Worm (Caenorhabditis elegans): ENCODE measurements around the gene prx-19.

Gene prx-19

DNA sequence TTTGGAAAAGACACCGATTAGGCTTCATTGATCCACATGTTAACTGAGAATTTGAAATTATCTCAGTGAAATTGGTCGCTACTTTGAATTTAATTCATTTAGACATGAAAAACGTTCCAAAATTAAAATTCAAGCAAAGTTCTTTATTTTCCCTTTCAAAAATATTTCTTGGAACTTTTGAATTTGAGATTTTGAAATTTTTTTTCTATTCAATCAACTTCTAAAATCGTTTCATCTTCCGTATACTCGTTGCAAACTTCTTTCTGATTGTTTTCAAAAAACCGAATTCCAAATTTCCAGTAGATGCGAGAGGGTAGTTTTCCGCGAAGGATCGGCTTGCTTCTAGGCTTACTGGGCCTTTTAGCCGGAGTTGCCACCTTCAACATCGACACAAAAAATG, 9.5 kb upstream of the prx-19 start, which contains the start of gene pat-2:
Gene pat-2, plus strand, starts transcription at position 301 of the 400 bp plus-strand sequence.
- no peak for TF ChIP-seq mdl-1 (tag; optimal IDR thresholded peaks at IDR 0.05)
- TF ChIP-seq aly-2 (tag; optimal IDR thresholded peaks at IDR 0.05): no peak
- no peak for TF ChIP-seq mab-5 (tag; optimal IDR thresholded peaks at IDR 0.05)
- no peak for TF ChIP-seq ztf-1 (GFP tag; conservative IDR thresholded peaks at IDR 0.05)
- no peak for TF ChIP-seq nhr-23 (tag; optimal IDR thresholded peaks at IDR 0.05)
- TF ChIP-seq nhr-11 (tag; optimal IDR thresholded peaks at IDR 0.05): no peak
- no peak for TF ChIP-seq alr-1 (tag; optimal IDR thresholded peaks at IDR 0.05)
- TF ChIP-seq zag-1 (tag; optimal IDR thresholded peaks at IDR 0.05): no peak
- no peak for TF ChIP-seq nhr-12 (tag; optimal IDR thresholded peaks at IDR 0.05)
- no peak for TF ChIP-seq lin-39 (tag; optimal IDR thresholded peaks at IDR 0.05)
- TF ChIP-seq F13H6.1 (tag; optimal IDR thresholded peaks at IDR 0.05): no peak
- TF ChIP-seq nhr-10 (tag; optimal IDR thresholded peaks at IDR 0.05): no peak
- no peak for TF ChIP-seq gmeb-1 (tag; optimal IDR thresholded peaks at IDR 0.05)
- no peak for TF ChIP-seq R02D3.7 (tag; optimal IDR thresholded peaks at IDR 0.05)
- no peak for TF ChIP-seq unc-39 (tag; optimal IDR thresholded peaks at IDR 0.05)
- TF ChIP-seq blmp-1 (tag; optimal IDR thresholded peaks at IDR 0.05; ENCODE audit: insufficient read depth): no peak
- TF ChIP-seq ZK546.5 (tag; optimal IDR thresholded peaks at IDR 0.05): no peak
- no peak for TF ChIP-seq dmd-4 (tag; optimal IDR thresholded peaks at IDR 0.05)

ce11 chrIII:8815699-8816098, 6.6 kb upstream of the prx-19 start:
- TF ChIP-seq R02D3.7 (tag; optimal IDR thresholded peaks at IDR 0.05): no peak
- no peak for TF ChIP-seq alr-1 (tag; optimal IDR thresholded peaks at IDR 0.05)
- TF ChIP-seq nhr-11 (tag; optimal IDR thresholded peaks at IDR 0.05): no peak
- peak; percentile 45 for TF ChIP-seq nhr-129 (tag; optimal IDR thresholded peaks at IDR 0.05)
- peak; percentile 61 for TF ChIP-seq F13H6.1 (tag; optimal IDR thresholded peaks at IDR 0.05)

DNA sequence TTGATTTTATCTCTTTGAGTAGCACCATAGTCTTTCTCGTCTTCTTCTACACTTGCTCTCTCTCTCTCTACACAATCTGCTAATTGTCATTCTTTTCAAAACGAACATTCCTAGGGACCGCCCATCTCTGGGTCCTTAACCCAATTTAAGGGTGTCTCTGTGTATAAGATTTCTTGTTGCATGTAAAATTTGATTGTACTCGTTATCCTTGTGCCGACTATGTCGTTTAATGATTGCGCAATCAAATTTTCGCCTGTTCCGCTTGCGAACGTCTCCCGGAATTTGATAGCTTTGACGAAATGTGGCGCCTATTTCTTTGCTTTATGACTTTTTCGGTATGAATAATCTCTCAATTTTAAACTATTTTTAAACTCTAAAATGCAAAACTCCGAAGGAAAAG, 2.0 kb upstream of the prx-19 start:
- TF ChIP-seq gmeb-1 (tag; optimal IDR thresholded peaks at IDR 0.05) (no peak), sem-4 (tag; optimal IDR thresholded peaks at IDR 0.05) (peak; percentile 56)

DNA sequence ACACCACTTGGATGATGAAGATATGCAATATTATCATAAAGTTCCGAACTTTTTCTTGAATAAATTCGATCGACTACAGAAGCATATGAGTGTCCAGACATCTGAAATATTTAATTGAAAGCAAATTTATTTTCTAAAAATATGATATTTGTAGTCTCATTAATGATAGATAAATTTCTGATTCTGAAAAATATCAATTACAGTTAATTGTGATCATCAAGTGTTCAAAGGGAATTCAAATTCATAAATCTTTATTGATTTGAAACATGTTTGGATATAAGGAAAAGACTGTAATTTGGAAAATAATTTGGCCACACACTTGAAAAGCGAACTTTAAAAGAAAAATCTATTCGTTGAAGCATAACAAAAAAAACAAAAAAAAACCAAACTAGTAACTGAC, 1.8 kb downstream of the prx-19 start, which contains the start of gene F54F2.7:
Gene F54F2.7, minus strand, starts transcription at position 101 of the 400 bp plus-strand sequence.
- TF ChIP-seq nhr-77 (tag; optimal IDR thresholded peaks at IDR 0.05) (no peak), ceh-16 (tag; optimal IDR thresholded peaks at IDR 0.05) (no peak), nhr-11 (tag; optimal IDR thresholded peaks at IDR 0.05) (no peak), skn-1 (tag; optimal IDR thresholded peaks at IDR 0.05) (no peak), Y55F3AM.14 (GFP tag; optimal IDR thresholded peaks at IDR 0.05) (no peak), fos-1 (tag; optimal IDR thresholded peaks at IDR 0.05) (no peak), snpc-4 (tag; optimal IDR thresholded peaks at IDR 0.05) (no peak), lin-39 (tag; optimal IDR thresholded peaks at IDR 0.05) (no peak), mdl-1 (tag; optimal IDR thresholded peaks at IDR 0.05) (no peak), nhr-10 (tag; optimal IDR thresholded peaks at IDR 0.05) (no peak), blmp-1 (tag; optimal IDR thresholded peaks at IDR 0.05; ENCODE audit: insufficient read depth) (no peak), dmd-4 (tag; optimal IDR thresholded peaks at IDR 0.05) (no peak), nhr-129 (tag; optimal IDR thresholded peaks at IDR 0.05) (no peak)

DNA sequence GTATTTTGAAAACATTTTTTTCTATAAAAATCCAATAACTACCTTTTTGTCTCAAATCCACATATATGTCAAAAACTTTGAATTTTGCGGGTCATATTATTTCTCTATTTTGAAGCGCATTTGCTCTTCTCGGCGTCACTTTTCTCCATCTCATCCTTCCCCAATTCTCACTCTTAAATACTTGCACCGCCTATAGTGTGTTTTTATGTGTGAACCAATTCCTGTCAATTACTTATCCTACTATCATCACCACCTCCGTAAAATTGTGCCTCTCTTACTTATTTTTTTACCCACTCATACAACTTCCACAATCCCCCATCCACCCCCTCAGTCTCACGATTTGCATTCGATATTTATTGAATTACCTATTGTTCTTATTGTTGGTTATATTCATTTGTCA, 3.3 kb downstream of the prx-19 start:
- TF ChIP-seq R02D3.7 (tag; optimal IDR thresholded peaks at IDR 0.05) (no peak), sma-9 (GFP tag; optimal IDR thresholded peaks at IDR 0.05) (no peak), sma-9 (tag; optimal IDR thresholded peaks at IDR 0.05) (no peak), snpc-4 (tag; optimal IDR thresholded peaks at IDR 0.05) (no peak), fos-1 (tag; optimal IDR thresholded peaks at IDR 0.05) (no peak), zag-1 (tag; optimal IDR thresholded peaks at IDR 0.05) (no peak), egl-27 (tag; optimal IDR thresholded peaks at IDR 0.05) (no peak), unc-55 (GFP tag; optimal IDR thresholded peaks at IDR 0.05) (no peak), alr-1 (tag; optimal IDR thresholded peaks at IDR 0.05) (no peak), elt-3 (tag; optimal IDR thresholded peaks at IDR 0.05) (no peak), nhr-21 (tag; optimal IDR thresholded peaks at IDR 0.05) (no peak), lin-11 (tag; optimal IDR thresholded peaks at IDR 0.05) (no peak), mdl-1 (tag; optimal IDR thresholded peaks at IDR 0.05) (no peak), nhr-6 (tag; optimal IDR thresholded peaks at IDR 0.05) (no peak), lin-13 (GFP tag; optimal IDR thresholded peaks at IDR 0.05) (no peak), C34F6.9 (tag; optimal IDR thresholded peaks at IDR 0.05) (no peak), lin-39 (tag; optimal IDR thresholded peaks at IDR 0.05) (no peak), Y55F3AM.14 (GFP tag; optimal IDR thresholded peaks at IDR 0.05) (no peak), ceh-82 (tag; optimal IDR thresholded peaks at IDR 0.05) (no peak), mbf-1 (tag; optimal IDR thresholded peaks at IDR 0.05) (no peak), unc-39 (tag; optimal IDR thresholded peaks at IDR 0.05) (no peak)

All from whole organism, L2 larva.